Worm (Caenorhabditis elegans): ENCODE results near the gene clec-118.

DNA sequence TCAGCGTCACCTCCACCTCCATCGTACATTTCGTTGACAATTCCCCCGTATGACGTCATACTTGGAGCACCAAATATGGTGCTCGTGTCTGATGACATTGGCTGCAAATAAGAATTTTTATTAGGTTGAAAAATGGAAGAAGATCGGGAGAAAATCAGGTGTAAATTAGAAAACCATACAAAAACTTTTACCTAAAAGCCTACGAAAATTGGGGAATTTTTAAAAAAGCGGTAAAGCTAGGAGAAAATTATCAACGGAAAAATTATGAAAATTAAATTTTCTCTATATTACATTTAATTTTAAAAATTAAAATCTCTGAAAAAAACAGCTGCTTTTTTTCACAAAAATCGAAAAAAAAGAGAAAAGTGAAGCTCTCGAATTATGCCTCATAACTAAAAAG, 12.2 kb upstream of the clec-118 start, which contains the start of gene T04B8.5:
- TF ChIP-seq nhr-76 (tag; optimal IDR thresholded peaks at IDR 0.05), result no peak
- TF ChIP-seq ces-1 (GFP tag; optimal IDR thresholded peaks at IDR 0.05), result no peak
- TF ChIP-seq unc-62 (GFP tag; optimal IDR thresholded peaks at IDR 0.05), result no peak
- no peak for TF ChIP-seq mab-5 (tag; optimal IDR thresholded peaks at IDR 0.05)
- TF ChIP-seq hlh-1 (tag; optimal IDR thresholded peaks at IDR 0.05), result no peak
- TF ChIP-seq elt-3 (tag; optimal IDR thresholded peaks at IDR 0.05), result no peak
- TF ChIP-seq zip-8 (tag; optimal IDR thresholded peaks at IDR 0.05), result peak; percentile 86

Data from whole organism, mixed stage, embryonic.